Fruit fly (Drosophila melanogaster): Measurements from ENCODE around the gene Arp5.

DNA sequence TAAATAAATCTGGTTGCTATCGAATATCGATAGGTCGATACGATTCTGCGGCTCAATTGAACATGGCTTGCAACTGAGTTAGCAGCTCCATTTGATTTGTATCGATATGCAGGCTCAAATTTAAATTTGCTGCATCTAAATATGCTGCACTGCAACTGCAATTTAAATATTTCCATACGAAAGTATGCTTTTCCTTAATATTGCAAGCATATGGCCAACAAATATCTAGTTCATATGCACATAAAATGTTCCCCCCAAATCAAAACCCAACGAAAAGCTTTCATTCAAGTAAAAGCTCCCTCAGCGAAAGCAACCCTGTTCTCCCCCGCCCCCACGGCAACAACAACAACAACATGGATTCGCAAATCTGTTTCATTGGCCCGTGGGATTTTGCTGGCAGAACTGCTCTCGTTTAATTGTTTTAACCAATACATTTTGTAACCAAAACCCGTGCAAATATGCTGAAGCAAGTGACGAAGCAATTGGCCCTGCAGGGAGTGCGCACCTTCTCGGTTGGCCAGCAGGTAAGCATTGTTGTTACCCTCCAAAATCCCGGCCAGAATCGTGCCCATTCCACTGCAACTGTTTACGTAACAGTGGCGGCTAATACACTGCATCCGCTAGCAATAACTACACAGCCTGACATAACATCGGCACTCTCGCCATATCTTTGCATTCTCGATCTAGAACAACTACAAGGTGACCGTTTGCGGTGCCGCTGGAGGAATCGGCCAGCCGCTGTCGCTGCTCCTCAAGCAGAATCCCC, 40.9 kb downstream of the Arp5 start, which contains the start of the genes CG7168 and Mdh2:
- TF ChIP-seq z (GFP tag; IDR thresholded peaks at IDR 0.05) (no peak), CG17912 (GFP tag; optimal IDR thresholded peaks at IDR 0.05) (no peak), vvl (GFP tag; IDR thresholded peaks at IDR 0.05) (0 out of 2 replicates have a peak, but pooled peaks have one; percentile 43), CG3838 (GFP tag; optimal IDR thresholded peaks at IDR 0.05) (no peak), Hr39 (optimal IDR thresholded peaks at IDR 0.05) (no peak), Dll (GFP tag; IDR thresholded peaks at IDR 0.05; ENCODE audit: partially characterized antibody) (peak; percentile 88), CG7372 (GFP tag; IDR thresholded peaks at IDR 0.05) (no peak), Mes4 (GFP tag; optimal IDR thresholded peaks at IDR 0.05) (no peak)
